Worm (Caenorhabditis elegans): ENCODE results near the gene str-159.

DNA sequence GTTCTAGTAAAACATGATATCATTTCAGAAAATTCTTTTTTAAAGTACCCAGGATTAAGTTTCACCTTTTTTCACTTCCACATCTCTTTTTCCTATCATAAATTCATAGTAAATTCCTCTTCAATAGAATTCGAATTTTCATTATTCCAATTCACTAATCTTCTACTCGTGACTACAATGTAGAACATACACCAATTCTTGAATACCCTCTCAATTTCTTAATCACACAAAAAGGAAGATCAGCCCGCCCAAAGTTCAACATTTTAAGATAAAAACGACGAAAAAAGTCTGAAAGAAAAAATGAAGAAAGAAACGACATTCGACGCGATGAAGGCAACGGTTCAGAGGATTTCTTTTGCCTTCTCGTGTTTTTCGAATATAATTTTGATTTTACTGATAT, 44.7 kb downstream of the str-159 start, which contains the start of gene str-163:
- no peak for TF ChIP-seq nhr-102 (tag; optimal IDR thresholded peaks at IDR 0.05)
- TF ChIP-seq lin-15B (tag; optimal IDR thresholded peaks at IDR 0.05) = no peak
- no peak for TF ChIP-seq nhr-111 (GFP tag; optimal IDR thresholded peaks at IDR 0.05)
- no peak for TF ChIP-seq snpc-4 (tag; optimal IDR thresholded peaks at IDR 0.05)
- no peak for TF ChIP-seq nhr-77 (tag; optimal IDR thresholded peaks at IDR 0.05)
- TF ChIP-seq unc-130 (GFP tag; optimal IDR thresholded peaks at IDR 0.05) = no peak
- TF ChIP-seq mdl-1 (tag; optimal IDR thresholded peaks at IDR 0.05) = no peak
- TF ChIP-seq pqm-1 (tag; optimal IDR thresholded peaks at IDR 0.05) = no peak
- no peak for TF ChIP-seq ama-1 (optimal IDR thresholded peaks at IDR 0.05)
- TF ChIP-seq skn-1 (tag; optimal IDR thresholded peaks at IDR 0.05) = no peak
